Worm (Caenorhabditis elegans) whole organism, L3 larva: Measurements from ENCODE around the gene F43E2.6.

ENCODE experiments used
- nhr-12 ChIP-seq: fragments of 150-350 bp; optimal IDR thresholded peaks from 2 replicates; lab custom pipeline; 2014; ENCODE audit warnings: missing biosample characterization, missing genetic modification characterization
- nhr-237 ChIP-seq: fragments of 150-350 bp; optimal IDR thresholded peaks from 2 replicates; lab custom pipeline; 2014; ENCODE audit warnings: missing biosample characterization, missing genetic modification characterization
- unc-62 ChIP-seq: fragments of 150-350 bp; sonication (generic microtip); optimal IDR thresholded peaks from 4 replicates; lab custom pipeline; 2014; ENCODE audit warnings: missing biosample characterization, missing genetic modification reagents, missing genetic modification characterization
- zag-1 ChIP-seq: fragments of 150-350 bp; optimal IDR thresholded peaks from 2 replicates; lab custom pipeline; 2014; ENCODE audit warnings: missing biosample characterization, missing genetic modification characterization

- TF ChIP-seq nhr-12 (tag; lab: Kevin White, UChicago) (no peak), unc-62 (GFP tag; lab: Kevin White, UChicago) (no peak), zag-1 (tag; lab: Kevin White, UChicago) (no peak), nhr-237 (tag; lab: Kevin White, UChicago) (no peak)
Observed at ce11 chrII:7357176-7357575, 11.5 kb downstream of the F43E2.6 start.
